Worm (Caenorhabditis elegans): ENCODE measurements around the gene atg-9.

DNA sequence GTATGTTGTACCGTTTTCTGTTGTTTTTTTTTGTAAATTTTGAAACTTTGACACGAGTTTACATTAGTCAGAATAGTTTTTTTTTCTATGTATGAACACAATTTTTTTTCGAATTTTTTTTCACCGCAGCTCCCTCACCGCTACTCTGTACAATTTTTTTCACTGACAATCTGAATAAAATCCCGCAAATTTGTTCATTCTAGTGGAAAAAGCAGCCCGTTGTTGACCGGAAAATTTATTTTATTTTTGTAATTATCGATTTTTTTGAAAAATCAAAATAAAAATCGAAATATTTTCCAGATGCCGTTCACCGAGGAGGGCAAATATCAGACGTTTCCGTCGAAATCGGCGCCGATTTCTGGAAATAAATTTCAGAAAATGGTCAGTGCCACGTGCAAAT is 10.3 kb downstream of the atg-9 start, which contains the start of gene T22H9.1:
- TF ChIP-seq ceh-36 (tag; optimal IDR thresholded peaks at IDR 0.05) = no peak
- TF ChIP-seq ama-1 (optimal IDR thresholded peaks at IDR 0.05) = no peak
- no peak for TF ChIP-seq hmbx-1 (tag; optimal IDR thresholded peaks at IDR 0.05)
- TF ChIP-seq sea-1 (GFP tag; conservative IDR thresholded peaks at IDR 0.05) = no peak
- TF ChIP-seq ceh-13 (GFP tag; optimal IDR thresholded peaks at IDR 0.05) = no peak
- TF ChIP-seq flt-1 (GFP tag; IDR thresholded peaks at IDR 0.05) = no peak
- no peak for TF ChIP-seq F13C5.2 (tag; optimal IDR thresholded peaks at IDR 0.05)
- no peak for TF ChIP-seq pes-1 (GFP tag; IDR thresholded peaks at IDR 0.05)
- TF ChIP-seq ets-7 (tag; optimal IDR thresholded peaks at IDR 0.05) = no peak
- no peak for TF ChIP-seq hnd-1 (tag; optimal IDR thresholded peaks at IDR 0.05)

All from whole organism, early embryonic.